Worm (Caenorhabditis elegans) whole organism, midembryonic: ENCODE measurements around the gene prdh-1.

Source experiments
- T22C8.4 ChIP-seq: fragments of 200-800 bp; sonication (Bioruptor generic); IDR thresholded peaks from 2 replicates; pipeline ENCODE4 v1.3.6; 2022; ENCODE audit warnings: missing genetic modification characterization, missing compliant biosample characterization
- cog-1 ChIP-seq: sonication (generic microtip); optimal IDR thresholded peaks from 2 replicates; lab custom pipeline; 2016; ENCODE audit warnings: missing genetic modification characterization, missing compliant biosample characterization
- flt-1 ChIP-seq: fragments of 200-800 bp; sonication (Bioruptor generic); IDR thresholded peaks from 2 replicates; pipeline ENCODE4 v1.3.6; 2022; ENCODE audit warnings: missing genetic modification characterization, missing compliant biosample characterization
- klf-2 ChIP-seq: fragments of 200-800 bp; sonication (Bioruptor generic); conservative IDR thresholded peaks from 2 replicates; pipeline ENCODE4 v1.3.6; 2022; ENCODE audit warnings: missing genetic modification reagents, missing genetic modification characterization, missing compliant biosample characterization
- med-1 ChIP-seq: sonication (generic microtip); optimal IDR thresholded peaks from 2 replicates; lab custom pipeline; 2017; ENCODE audit warnings: missing genetic modification characterization, mild to moderate bottlenecking, missing compliant biosample characterization, antibody characterized with exemption, missing genetic modification reagents; ENCODE audit not compliant: insufficient read depth
- ref-1 ChIP-seq: fragments of 200-800 bp; sonication (Bioruptor generic); conservative IDR thresholded peaks from 2 replicates; pipeline ENCODE4 v1.3.6; 2022; ENCODE audit warnings: missing genetic modification reagents, missing genetic modification characterization, missing compliant biosample characterization
- tab-1 ChIP-seq: fragments of 200-800 bp; sonication (Bioruptor generic); IDR thresholded peaks from 2 replicates; pipeline ENCODE4 v1.3.6; 2022; ENCODE audit warnings: missing genetic modification characterization, missing compliant biosample characterization
- ztf-23 ChIP-seq: fragments of 200-800 bp; sonication (Bioruptor generic); IDR thresholded peaks from 2 replicates; pipeline ENCODE4 v1.3.6; 2022; ENCODE audit warnings: missing genetic modification reagents, missing genetic modification characterization, missing compliant biosample characterization
- ztf-29 ChIP-seq: fragments of 200-800 bp; sonication (Bioruptor generic); IDR thresholded peaks from 2 replicates; pipeline ENCODE4 v1.3.6; 2022; ENCODE audit warnings: missing genetic modification reagents, missing genetic modification characterization, missing compliant biosample characterization

The prdh-1 gene

ce11 chrIV:13827586-13827985 lies 48.8 kb downstream of the prdh-1 start, which contains the start of gene rga-5:
rga-5 (plus strand) TSS chrIV:13827886.
- TF ChIP-seq tab-1 (GFP tag; lab: Robert Waterston, UW) = no peak
- TF ChIP-seq cog-1 = no peak
- no peak for TF ChIP-seq flt-1 (GFP tag; lab: Robert Waterston, UW)
- no peak for TF ChIP-seq med-1

- TF ChIP-seq cog-1 (peak; percentile 19), klf-2 (GFP tag; lab: Robert Waterston, UW) (no peak)
Observed at ce11 chrIV:13826363-13826762, 50.1 kb downstream of the prdh-1 start.

- no peak for TF ChIP-seq ref-1 (GFP tag; lab: Robert Waterston, UW)
- TF ChIP-seq ztf-23 (GFP tag; lab: Robert Waterston, UW) = no peak
- no peak for TF ChIP-seq med-1
- no peak for TF ChIP-seq klf-2 (GFP tag; lab: Robert Waterston, UW)
- no peak for TF ChIP-seq ztf-29
- no peak for TF ChIP-seq cog-1
- no peak for TF ChIP-seq flt-1 (GFP tag; lab: Robert Waterston, UW)
- no peak for TF ChIP-seq tab-1 (GFP tag; lab: Robert Waterston, UW)
- TF ChIP-seq T22C8.4 (GFP tag; lab: Robert Waterston, UW) = no peak
Observed at ce11 chrIV:13820862-13821261, 55.6 kb downstream of the prdh-1 start, which contains the start of gene Y45F10D.15. Y45F10D.15 (minus strand) TSS chrIV:13820962.
